Fruit fly (Drosophila melanogaster): ENCODE measurements around the gene CG5078.
A peak's percentile ranks its signal among the peaks of the same experiment; 100 is the strongest.

CG5078 gene

dm6 chr3L:20526196-20526740 is 20.4 kb downstream of the CG5078 start, which contains the start of gene Nubp2 (continued):
- TF ChIP-seq ewg (GFP tag; optimal IDR thresholded peaks at IDR 0.05) = peak; percentile 90
- TF ChIP-seq CG3726 (GFP tag; IDR thresholded peaks at IDR 0.05) = peak; percentile 87; the same call in 1 of the 3 replicates
- TF ChIP-seq CG42726 (GFP tag; IDR thresholded peaks at IDR 0.05; ENCODE audit: partially characterized antibody) = no peak
- TF ChIP-seq btn (GFP tag; optimal IDR thresholded peaks at IDR 0.05) = peak; percentile 51
- TF ChIP-seq CG7271 (tag; optimal IDR thresholded peaks at IDR 0.05) = peak; percentile 78
- peak; percentile 96 for TF ChIP-seq CG7839 (tag; optimal IDR thresholded peaks at IDR 0.05)
- TF ChIP-seq gcm2 (GFP tag; optimal IDR thresholded peaks at IDR 0.05) = peak; percentile 86
- peak; percentile 95 for TF ChIP-seq CG34376 (GFP tag; optimal IDR thresholded peaks at IDR 0.05)
- no peak; the same call in none of the 2 replicates for TF ChIP-seq Doc2 (GFP tag; IDR thresholded peaks at IDR 0.05)
- no peak; the same call in 1 of the 3 replicates for TF ChIP-seq CG2889 (GFP tag; IDR thresholded peaks at IDR 0.05)
- TF ChIP-seq Hand (GFP tag; optimal IDR thresholded peaks at IDR 0.05) = peak; percentile 83
- TF ChIP-seq ac (GFP tag; optimal IDR thresholded peaks at IDR 0.05) = peak; percentile 83
- TF ChIP-seq odd (GFP tag; optimal IDR thresholded peaks at IDR 0.05) = peak; percentile 90
- TF ChIP-seq lmd (GFP tag; IDR thresholded peaks at IDR 0.05) = peak; percentile 96
- TF ChIP-seq CG6765 (GFP tag; optimal IDR thresholded peaks at IDR 0.05) = peak; percentile 89
- peak; percentile 65 for TF ChIP-seq pzg (GFP tag; optimal IDR thresholded peaks at IDR 0.05)
- no peak for TF ChIP-seq tna (GFP tag; IDR thresholded peaks at IDR 0.05; ENCODE audit: partially characterized antibody)
- TF ChIP-seq CG14050 (GFP tag; IDR thresholded peaks at IDR 0.05) = peak; percentile 88
- TF ChIP-seq chm (GFP tag; IDR thresholded peaks at IDR 0.05) = peak; percentile 84
- TF ChIP-seq nmo (GFP tag; optimal IDR thresholded peaks at IDR 0.05) = peak; percentile 98
- TF ChIP-seq kni (GFP tag; optimal IDR thresholded peaks at IDR 0.05) = peak; percentile 93
- no peak for TF ChIP-seq hkb (optimal IDR thresholded peaks at IDR 0.05)
- TF ChIP-seq hkb (GFP tag; IDR thresholded peaks at IDR 0.05) = peak; percentile 86; the same call in 1 of the 2 replicates
- peak; percentile 90 for TF ChIP-seq Ada2b (GFP tag; IDR thresholded peaks at IDR 0.05)
- TF ChIP-seq Spps (tag; optimal IDR thresholded peaks at IDR 0.05) = peak; percentile 92
- TF ChIP-seq gsb-n (tag; optimal IDR thresholded peaks at IDR 0.05) = peak; percentile 92
- peak; percentile 15 for TF ChIP-seq Kr (GFP tag; optimal IDR thresholded peaks at IDR 0.05)
- peak; percentile 95 for TF ChIP-seq CG7556 (GFP tag; optimal IDR thresholded peaks at IDR 0.05)
- peak; percentile 91 for TF ChIP-seq CG16863 (GFP tag; optimal IDR thresholded peaks at IDR 0.05)
- peak; percentile 87 for TF ChIP-seq ci (GFP tag; IDR thresholded peaks at IDR 0.05)
- peak; percentile 75 for TF ChIP-seq Awh (GFP tag; IDR thresholded peaks at IDR 0.05)
- TF ChIP-seq Dek (tag; optimal IDR thresholded peaks at IDR 0.05) = peak; percentile 95
- TF ChIP-seq lilli (GFP tag; optimal IDR thresholded peaks at IDR 0.05) = peak; percentile 97
- TF ChIP-seq CG10209 (GFP tag; optimal IDR thresholded peaks at IDR 0.05) = peak; percentile 96
- peak; percentile 83 for TF ChIP-seq CG6254 (GFP tag; optimal IDR thresholded peaks at IDR 0.05)
- TF ChIP-seq CG12236 (GFP tag; optimal IDR thresholded peaks at IDR 0.05) = peak; percentile 88
- TF ChIP-seq CG15073 (GFP tag; optimal IDR thresholded peaks at IDR 0.05) = peak; percentile 78
- TF ChIP-seq Nf-YC (tag; optimal IDR thresholded peaks at IDR 0.05) = peak; percentile 95
- TF ChIP-seq bcd (GFP tag; optimal IDR thresholded peaks at IDR 0.05) = peak; percentile 96
- TF ChIP-seq Xrp1 (GFP tag; IDR thresholded peaks at IDR 0.05) = peak; percentile 95
- TF ChIP-seq rib (GFP tag; IDR thresholded peaks at IDR 0.05) = peak; percentile 89
- TF ChIP-seq grn (GFP tag; optimal IDR thresholded peaks at IDR 0.05) = peak; percentile 83
- TF ChIP-seq pho (GFP tag; optimal IDR thresholded peaks at IDR 0.05) = peak; percentile 95
- TF ChIP-seq maf-S (GFP tag; optimal IDR thresholded peaks at IDR 0.05) = peak; percentile 94
- TF ChIP-seq CG30020 (tag; optimal IDR thresholded peaks at IDR 0.05) = peak; percentile 91
- peak; percentile 91 for TF ChIP-seq gro (GFP tag; optimal IDR thresholded peaks at IDR 0.05)
- TF ChIP-seq Dp (GFP tag; optimal IDR thresholded peaks at IDR 0.05) = peak; percentile 33
- no peak for TF ChIP-seq Tbp (GFP tag; optimal IDR thresholded peaks at IDR 0.05)
- TF ChIP-seq Max (GFP tag; optimal IDR thresholded peaks at IDR 0.05) = peak; percentile 96
- TF ChIP-seq CG4854 (GFP tag; optimal IDR thresholded peaks at IDR 0.05) = peak; percentile 87
- TF ChIP-seq Adf1 (GFP tag; IDR thresholded peaks at IDR 0.05) = peak; percentile 78
